Fruit fly (Drosophila melanogaster): ENCODE data around the gene eIF3e.

Gene eIF3e

dm6 chr3L:16782218-16782763 lies 4.5 kb downstream of the eIF3e start (continued):
- TF ChIP-seq Side (GFP tag; optimal IDR thresholded peaks at IDR 0.05) (peak; percentile 76), Xbp1 (GFP tag; optimal IDR thresholded peaks at IDR 0.05) (peak; percentile 74), lab (GFP tag; optimal IDR thresholded peaks at IDR 0.05) (no peak), tgo (GFP tag; IDR thresholded peaks at IDR 0.05) (peak; percentile 66; the same call in 2 of the 3 replicates), dmrt11E (tag; optimal IDR thresholded peaks at IDR 0.05) (peak; percentile 74), CG2875 (GFP tag; optimal IDR thresholded peaks at IDR 0.05) (peak; percentile 68), CG9817 (tag; optimal IDR thresholded peaks at IDR 0.05) (peak; percentile 32), Nf-YA (GFP tag; IDR thresholded peaks at IDR 0.05) (peak; percentile 85), row (GFP tag; IDR thresholded peaks at IDR 0.05) (peak; percentile 82), Blimp-1 (GFP tag; optimal IDR thresholded peaks at IDR 0.05) (no peak), her (GFP tag; optimal IDR thresholded peaks at IDR 0.05) (peak; percentile 15), CG17829 (tag; optimal IDR thresholded peaks at IDR 0.05) (peak; percentile 66), CG9727 (GFP tag; optimal IDR thresholded peaks at IDR 0.05) (peak; percentile 80), CG30020 (tag; optimal IDR thresholded peaks at IDR 0.05) (no peak), NfI (GFP tag; optimal IDR thresholded peaks at IDR 0.05) (peak; percentile 51), CG8089 (GFP tag; optimal IDR thresholded peaks at IDR 0.05) (peak; percentile 24), Atf3 (GFP tag; optimal IDR thresholded peaks at IDR 0.05) (peak; percentile 25), unpg (GFP tag; optimal IDR thresholded peaks at IDR 0.05) (peak; percentile 87), kay (GFP tag; optimal IDR thresholded peaks at IDR 0.05) (peak; percentile 52), fu2 (GFP tag; optimal IDR thresholded peaks at IDR 0.05) (peak; percentile 49), pnt (GFP tag; optimal IDR thresholded peaks at IDR 0.05) (peak; percentile 47), ac (GFP tag; optimal IDR thresholded peaks at IDR 0.05) (peak; percentile 5), CG14667 (GFP tag; IDR thresholded peaks at IDR 0.05) (peak; percentile 58; the same call in 1 of the 2 replicates), seq (GFP tag; IDR thresholded peaks at IDR 0.05) (peak; percentile 63), Max (GFP tag; optimal IDR thresholded peaks at IDR 0.05) (peak; percentile 71), HmgZ (tag; optimal IDR thresholded peaks at IDR 0.05) (peak; percentile 47), CG10274 (GFP tag; optimal IDR thresholded peaks at IDR 0.05) (peak; percentile 12), CG11456 (GFP tag; IDR thresholded peaks at IDR 0.05) (no peak), CG9215 (GFP tag; IDR thresholded peaks at IDR 0.05) (peak; percentile 19; the same call in 1 of the 2 replicates), CG30403 (GFP tag; optimal IDR thresholded peaks at IDR 0.05) (peak; percentile 71), CG6791 (GFP tag; IDR thresholded peaks at IDR 0.05; ENCODE audit: partially characterized antibody) (0 out of 3 replicates have a peak, but pooled peaks have one; percentile 25)

dm6 chr3L:16780317-16780716 lies 6.4 kb downstream of the eIF3e start:
- TF ChIP-seq crol (GFP tag; IDR thresholded peaks at IDR 0.05), result peak; percentile 60
- 0 out of 3 replicates have a peak, but pooled peaks have one; percentile 54 for TF ChIP-seq CG34422 (GFP tag; IDR thresholded peaks at IDR 0.05)
- 0 out of 3 replicates have a peak, but pooled peaks have one; percentile 2 for TF ChIP-seq CG7963 (GFP tag; IDR thresholded peaks at IDR 0.05; ENCODE audit: partially characterized antibody)
- TF ChIP-seq ftz-f1 (GFP tag; optimal IDR thresholded peaks at IDR 0.05), result peak; percentile 54
- TF ChIP-seq bbx (GFP tag; IDR thresholded peaks at IDR 0.05; ENCODE audit: partially characterized antibody), result no peak
- TF ChIP-seq stc (GFP tag; IDR thresholded peaks at IDR 0.05), result 0 out of 2 replicates have a peak, but pooled peaks have one; percentile 8
- no peak for TF ChIP-seq zfh2 (GFP tag; optimal IDR thresholded peaks at IDR 0.05)
- TF ChIP-seq nerfin-1 (tag; optimal IDR thresholded peaks at IDR 0.05), result peak; percentile 69
- TF ChIP-seq CG14441 (GFP tag; IDR thresholded peaks at IDR 0.05), result no peak
- TF ChIP-seq cg (GFP tag; optimal IDR thresholded peaks at IDR 0.05), result peak; percentile 60
- TF ChIP-seq unc-4 (GFP tag; IDR thresholded peaks at IDR 0.05; ENCODE audit: partially characterized antibody), result no peak
- peak in 1 of 2 experiments; percentile 52 for TF ChIP-seq Hr78 (GFP tag; optimal IDR thresholded peaks at IDR 0.05)
- TF ChIP-seq Six4 (GFP tag; optimal IDR thresholded peaks at IDR 0.05), result no peak
